Fruit fly (Drosophila melanogaster) whole organism, prepupa: Measurements from ENCODE around the gene CG10516.

Source experiments
- Blimp-1 ChIP-seq: fragments of 200-800 bp; sonication (Bioruptor generic); optimal IDR thresholded peaks from 3 replicates; lab custom pipeline; 2017; ENCODE audit warnings: missing biosample characterization, missing genetic modification characterization, mild to moderate bottlenecking, moderate library complexity, missing genetic modification reagents
- CG10631 ChIP-seq: fragments of 200-800 bp; sonication (Bioruptor generic); optimal IDR thresholded peaks from 2 replicates; lab custom pipeline; 2016; ENCODE audit warnings: missing biosample characterization, missing genetic modification characterization
- CG10669 ChIP-seq: fragments of 200-800 bp; sonication (Bioruptor generic); optimal IDR thresholded peaks from 3 replicates; lab custom pipeline; 2018; ENCODE audit warnings: missing biosample characterization, mild to moderate bottlenecking, missing genetic modification characterization, moderate library complexity
- CG11294 ChIP-seq: fragments of 200-800 bp; sonication (Bioruptor generic); IDR thresholded peaks from 2 replicates; pipeline ENCODE4 v1.3.6; 2022; ENCODE audit warnings: missing biosample characterization, missing genetic modification characterization
- CG11762 ChIP-seq: fragments of 200-800 bp; sonication (Bioruptor generic); optimal IDR thresholded peaks from 3 replicates; lab custom pipeline; 2016; ENCODE audit warnings: missing biosample characterization, missing genetic modification characterization; ENCODE audit not compliant: insufficient read depth
- CG11902 ChIP-seq: fragments of 200-800 bp; sonication (Bioruptor generic); optimal IDR thresholded peaks from 3 replicates; lab custom pipeline; 2016; ENCODE audit warnings: missing biosample characterization, missing genetic modification characterization
- CG15336 ChIP-seq: fragments of 200-800 bp; sonication (Bioruptor generic); IDR thresholded peaks from 2 replicates; pipeline ENCODE4 v1.3.6; 2022; ENCODE audit warnings: missing biosample characterization, missing genetic modification characterization
- CG1621 ChIP-seq: fragments of 200-800 bp; sonication (Bioruptor generic); optimal IDR thresholded peaks from 3 replicates; lab custom pipeline; 2018; ENCODE audit warnings: missing biosample characterization, mild to moderate bottlenecking, missing genetic modification characterization
- CG16779 ChIP-seq: fragments of 200-800 bp; sonication (Bioruptor generic); optimal IDR thresholded peaks from 3 replicates; lab custom pipeline; 2017; ENCODE audit warnings: missing biosample characterization, mild to moderate bottlenecking, missing genetic modification characterization
- CG3032 ChIP-seq: fragments of 200-800 bp; optimal IDR thresholded peaks from 2 replicates; lab custom pipeline; 2019; ENCODE audit warnings: missing biosample characterization, mild to moderate bottlenecking, missing genetic modification characterization, moderate library complexity
- CG32006 ChIP-seq: fragments of 200-800 bp; sonication (Bioruptor generic); optimal IDR thresholded peaks from 3 replicates; lab custom pipeline; 2017; ENCODE audit warnings: missing biosample characterization, mild to moderate bottlenecking, missing genetic modification characterization
- CG3919 ChIP-seq: fragments of 200-800 bp; sonication (Bioruptor generic); optimal IDR thresholded peaks from 3 replicates; lab custom pipeline; 2016; ENCODE audit warnings: missing biosample characterization, missing genetic modification characterization
- CG6163 ChIP-seq: fragments of 200-800 bp; sonication (Bioruptor generic); IDR thresholded peaks from 3 replicates; pipeline ENCODE4 v1.3.6; 2022; ENCODE audit warnings: missing biosample characterization, missing genetic modification characterization
- CG6276 ChIP-seq: fragments of 200-800 bp; sonication (Bioruptor generic); optimal IDR thresholded peaks from 2 replicates; lab custom pipeline; 2017; ENCODE audit warnings: missing biosample characterization, mild to moderate bottlenecking, missing genetic modification characterization
- CG6854 ChIP-seq: fragments of 200-800 bp; sonication (Bioruptor generic); optimal IDR thresholded peaks from 2 replicates; lab custom pipeline; 2017; ENCODE audit warnings: missing biosample characterization, mild to moderate bottlenecking, missing genetic modification characterization
- CG7368 ChIP-seq: fragments of 200-800 bp; sonication (Bioruptor generic); optimal IDR thresholded peaks from 3 replicates; lab custom pipeline; 2016; ENCODE audit warnings: missing biosample characterization, missing genetic modification characterization
- CG8119 ChIP-seq: fragments of 200-800 bp; sonication (Bioruptor generic); IDR thresholded peaks from 3 replicates; pipeline ENCODE4 v1.3.6; 2022; ENCODE audit warnings: missing biosample characterization, missing genetic modification characterization
- CG8319 ChIP-seq: fragments of 200-800 bp; sonication (Bioruptor generic); optimal IDR thresholded peaks from 3 replicates; lab custom pipeline; 2016; ENCODE audit warnings: missing biosample characterization, missing genetic modification characterization
- CG8632 ChIP-seq: fragments of 200-800 bp; sonication (Bioruptor generic); optimal IDR thresholded peaks from 3 replicates; lab custom pipeline; 2016; ENCODE audit warnings: missing biosample characterization, missing genetic modification characterization
- Eip78C ChIP-seq: fragments of 200-800 bp; sonication (Bioruptor generic); peaks from one replicate; lab custom pipeline; 2016; ENCODE audit warnings: missing biosample characterization, missing genetic modification characterization
- Eip93F ChIP-seq: fragments of 200-800 bp; sonication (Bioruptor generic); optimal IDR thresholded peaks from 2 replicates; lab custom pipeline; 2016; ENCODE audit warnings: missing biosample characterization, mild to moderate bottlenecking, missing genetic modification characterization
- Ets21C ChIP-seq: fragments of 200-800 bp; sonication (Bioruptor generic); optimal IDR thresholded peaks from 3 replicates; lab custom pipeline; 2016; ENCODE audit warnings: missing biosample characterization, missing genetic modification characterization
- Ets96B ChIP-seq: fragments of 200-800 bp; optimal IDR thresholded peaks from 2 replicates; lab custom pipeline; 2019; ENCODE audit warnings: missing biosample characterization, mild to moderate bottlenecking, missing genetic modification characterization, moderate library complexity
- Gug ChIP-seq: fragments of 200-800 bp; sonication (Bioruptor generic); IDR thresholded peaks from 2 replicates; pipeline ENCODE4 v1.3.6; 2022; ENCODE audit warnings: missing biosample characterization, missing genetic modification characterization
- Lpt ChIP-seq: fragments of 200-800 bp; sonication (Bioruptor generic); optimal IDR thresholded peaks from 3 replicates; lab custom pipeline; 2016; ENCODE audit warnings: missing biosample characterization, missing genetic modification characterization
- Met ChIP-seq: fragments of 200-800 bp; sonication (Bioruptor generic); optimal IDR thresholded peaks from 3 replicates; lab custom pipeline; 2016; ENCODE audit warnings: missing biosample characterization, missing genetic modification characterization
- OdsH ChIP-seq: fragments of 200-800 bp; sonication (Bioruptor generic); optimal IDR thresholded peaks from 3 replicates; lab custom pipeline; 2016; ENCODE audit warnings: missing biosample characterization, missing genetic modification characterization
- Smox ChIP-seq: fragments of 200-800 bp; sonication (Bioruptor generic); optimal IDR thresholded peaks from 3 replicates; lab custom pipeline; 2016; ENCODE audit warnings: missing biosample characterization, missing genetic modification characterization
- Sox102F ChIP-seq: fragments of 200-800 bp; sonication (Bioruptor generic); optimal IDR thresholded peaks from 2 replicates; lab custom pipeline; 2016; ENCODE audit warnings: missing biosample characterization, mild to moderate bottlenecking, missing genetic modification characterization
- Sox14 ChIP-seq: fragments of 200-800 bp; sonication (Bioruptor generic); optimal IDR thresholded peaks from 3 replicates; lab custom pipeline; 2016; ENCODE audit warnings: missing biosample characterization, missing genetic modification characterization
- Sox15 ChIP-seq: fragments of 200-800 bp; sonication (Bioruptor generic); optimal IDR thresholded peaks from 3 replicates; lab custom pipeline; 2016; ENCODE audit warnings: missing biosample characterization, missing genetic modification characterization
- achi ChIP-seq: fragments of 200-800 bp; sonication (Bioruptor generic); optimal IDR thresholded peaks from 3 replicates; lab custom pipeline; 2016; ENCODE audit warnings: missing biosample characterization, missing genetic modification characterization
- acj6 ChIP-seq: fragments of 200-800 bp; sonication (Bioruptor generic); optimal IDR thresholded peaks from 3 replicates; lab custom pipeline; 2016; ENCODE audit warnings: missing biosample characterization, missing genetic modification characterization
- cyc ChIP-seq: fragments of 200-800 bp; sonication (Bioruptor generic); optimal IDR thresholded peaks from 3 replicates; lab custom pipeline; 2016; ENCODE audit warnings: missing biosample characterization, missing genetic modification characterization
- dac ChIP-seq: fragments of 200-800 bp; sonication (Bioruptor generic); optimal IDR thresholded peaks from 2 replicates; lab custom pipeline; 2017; ENCODE audit warnings: missing biosample characterization, mild to moderate bottlenecking, missing genetic modification characterization
- esn ChIP-seq: fragments of 200-800 bp; sonication (Bioruptor generic); optimal IDR thresholded peaks from 2 replicates; lab custom pipeline; 2016; ENCODE audit warnings: missing biosample characterization, mild to moderate bottlenecking, missing genetic modification characterization, moderate library complexity
- fd85E ChIP-seq: fragments of 200-800 bp; sonication (Bioruptor generic); optimal IDR thresholded peaks from 3 replicates; lab custom pipeline; 2016; ENCODE audit warnings: missing biosample characterization, missing genetic modification characterization
- fkh ChIP-seq: fragments of 200-800 bp; sonication (Bioruptor generic); optimal IDR thresholded peaks from 3 replicates; lab custom pipeline; 2017; ENCODE audit warnings: missing biosample characterization, mild to moderate bottlenecking, missing genetic modification characterization, moderate library complexity
- net ChIP-seq: fragments of 200-800 bp; sonication (Bioruptor generic); optimal IDR thresholded peaks from 3 replicates; lab custom pipeline; 2016; ENCODE audit warnings: missing biosample characterization, missing genetic modification characterization
- pdm3 ChIP-seq: fragments of 200-800 bp; sonication (Bioruptor generic); optimal IDR thresholded peaks from 3 replicates; lab custom pipeline; 2016; ENCODE audit warnings: missing biosample characterization, missing genetic modification characterization
- salr ChIP-seq, 2 experiments: fragments of 200-800 bp; sonication (Bioruptor generic); optimal IDR thresholded peaks; 3 replicates each; lab custom pipeline; 2016 to 2018; ENCODE audit warnings: missing biosample characterization in 2 of 2, missing genetic modification characterization in 2 of 2, mild to moderate bottlenecking in 1 of 2
- spab ChIP-seq: fragments of 200-800 bp; sonication (Bioruptor generic); optimal IDR thresholded peaks from 2 replicates; lab custom pipeline; 2017; ENCODE audit warnings: missing biosample characterization, mild to moderate bottlenecking, missing genetic modification characterization, missing genetic modification reagents
- topi ChIP-seq: fragments of 200-800 bp; sonication (Bioruptor generic); optimal IDR thresholded peaks from 3 replicates; lab custom pipeline; 2016; ENCODE audit warnings: missing biosample characterization, missing genetic modification characterization
- vri ChIP-seq: fragments of 200-800 bp; sonication (Bioruptor generic); optimal IDR thresholded peaks from 3 replicates; lab custom pipeline; 2016; ENCODE audit warnings: missing biosample characterization, mild to moderate bottlenecking, missing genetic modification characterization

The CG10516 gene

dm6 chr3L:16015765-16016760 lies 48.1 kb downstream of the CG10516 start (continued):
- TF ChIP-seq pdm3 (GFP tag; lab: Kevin White, UChicago) (peak; percentile 14), vri (no peak), Ets21C (GFP tag; lab: Kevin White, UChicago) (no peak), Sox15 (GFP tag; lab: Kevin White, UChicago) (no peak), CG6276 (GFP tag; lab: Kevin White, UChicago) (no peak), CG8319 (GFP tag; lab: Kevin White, UChicago) (no peak), CG8632 (GFP tag; lab: Kevin White, UChicago) (peak; percentile 69), CG3919 (GFP tag; lab: Kevin White, UChicago) (peak; percentile 58), CG10631 (peak; percentile 56), Eip93F (GFP tag; lab: Kevin White, UChicago) (no peak), Sox102F (GFP tag; lab: Kevin White, UChicago) (no peak), CG1621 (no peak), spab (peak; percentile 64), Sox14 (GFP tag; lab: Kevin White, UChicago) (peak; percentile 1), CG3032 (tag; lab: Kevin White, UChicago) (peak; percentile 77), salr (GFP tag; optimal IDR thresholded peaks at IDR 0.05; lab: Kevin White, UChicago) (peak in 1 of 2 experiments; percentile 39), CG6854 (GFP tag; lab: Kevin White, UChicago) (no peak), Blimp-1 (GFP tag; lab: Kevin White, UChicago) (peak; percentile 46), topi (GFP tag; lab: Kevin White, UChicago) (peak; percentile 48), Lpt (GFP tag; lab: Kevin White, UChicago) (no peak), Gug (no peak), Ets96B (tag; lab: Kevin White, UChicago) (peak; percentile 73), CG15336 (GFP tag; lab: Robert Waterston, UW) (no peak), CG11762 (GFP tag; lab: Kevin White, UChicago) (no peak), Met (GFP tag; lab: Kevin White, UChicago) (peak; percentile 23), CG8119 (GFP tag; lab: Robert Waterston, UW) (peak; percentile 45; the same call in 2 of the 3 replicates), CG11902 (GFP tag; lab: Kevin White, UChicago) (no peak), achi (GFP tag; lab: Kevin White, UChicago) (peak; percentile 47), Smox (GFP tag; lab: Kevin White, UChicago) (peak; percentile 26), cyc (GFP tag; lab: Kevin White, UChicago) (peak; percentile 36), CG7368 (GFP tag; lab: Kevin White, UChicago) (peak; percentile 17), CG11294 (GFP tag; lab: Robert Waterston, UW) (no peak), fkh (GFP tag; lab: Kevin White, UChicago) (no peak), dac (GFP tag; lab: Kevin White, UChicago) (no peak), net (GFP tag; lab: Kevin White, UChicago) (peak; percentile 19)

dm6 chr3L:16016911-16017310 lies 48.9 kb downstream of the CG10516 start:
- TF ChIP-seq CG6163, result no peak
- peak; percentile 23 for TF ChIP-seq Smox (GFP tag; lab: Kevin White, UChicago)
- peak; percentile 78 for TF ChIP-seq Eip78C (GFP tag; lab: Kevin White, UChicago)
- TF ChIP-seq pdm3 (GFP tag; lab: Kevin White, UChicago), result no peak
- peak; percentile 25 for TF ChIP-seq esn
- no peak for TF ChIP-seq achi (GFP tag; lab: Kevin White, UChicago)
- no peak for TF ChIP-seq CG10631
- peak; percentile 27 for TF ChIP-seq Met (GFP tag; lab: Kevin White, UChicago)
- no peak for TF ChIP-seq CG16779 (tag; lab: Kevin White, UChicago)
- peak; percentile 6 for TF ChIP-seq cyc (GFP tag; lab: Kevin White, UChicago)
- no peak for TF ChIP-seq CG7368 (GFP tag; lab: Kevin White, UChicago)
- peak; percentile 20 for TF ChIP-seq Ets96B (tag; lab: Kevin White, UChicago)
- TF ChIP-seq Gug, result no peak
- TF ChIP-seq CG32006 (GFP tag; lab: Kevin White, UChicago), result peak; percentile 10
- TF ChIP-seq CG8319 (GFP tag; lab: Kevin White, UChicago), result no peak
- TF ChIP-seq fd85E, result no peak
- peak; percentile 8 for TF ChIP-seq CG10669
- TF ChIP-seq acj6 (GFP tag; lab: Kevin White, UChicago), result peak; percentile 22
- TF ChIP-seq Sox102F (GFP tag; lab: Kevin White, UChicago), result no peak
- TF ChIP-seq salr (GFP tag; optimal IDR thresholded peaks at IDR 0.05; lab: Kevin White, UChicago), result peak in 1 of 2 experiments; percentile 1
- peak; percentile 2 for TF ChIP-seq OdsH (GFP tag; lab: Kevin White, UChicago)
- TF ChIP-seq topi (GFP tag; lab: Kevin White, UChicago), result peak; percentile 56
- no peak for TF ChIP-seq Lpt (GFP tag; lab: Kevin White, UChicago)
- TF ChIP-seq net (GFP tag; lab: Kevin White, UChicago), result no peak
- no peak for TF ChIP-seq CG11762 (GFP tag; lab: Kevin White, UChicago)
- TF ChIP-seq, all 60 proteins: peak for 12
